Worm (Caenorhabditis elegans): ENCODE results near the gene gip-1.

gip-1 gene

DNA sequence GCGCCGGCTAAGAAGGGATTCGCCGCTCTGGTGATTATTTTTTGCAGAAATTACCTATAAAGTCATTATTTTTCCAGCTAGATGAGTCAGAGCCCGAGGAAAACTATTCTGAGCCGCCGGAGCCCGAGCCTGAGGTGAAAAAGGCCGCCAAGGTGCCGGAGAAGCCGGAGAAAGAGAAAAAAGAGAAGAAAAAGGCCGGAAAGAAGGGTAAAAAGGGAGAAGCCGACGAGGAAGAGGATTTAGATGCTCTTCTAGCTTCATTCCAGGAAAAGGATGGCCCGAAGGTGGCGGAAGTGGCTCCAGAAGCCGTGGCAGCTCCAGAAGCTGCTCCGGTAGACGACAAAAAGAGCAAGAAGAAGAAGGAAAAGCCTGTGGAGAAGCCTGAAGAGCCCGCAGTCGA lies 32.7 kb upstream of the gip-1 start:
- no peak for TF ChIP-seq ztf-16 (tag; optimal IDR thresholded peaks at IDR 0.05)
- TF ChIP-seq unc-3 (GFP tag; conservative IDR thresholded peaks at IDR 0.05), result no peak
- TF ChIP-seq unc-3 (tag; optimal IDR thresholded peaks at IDR 0.05), result no peak
- TF ChIP-seq sox-4 (tag; optimal IDR thresholded peaks at IDR 0.05), result no peak
- no peak for TF ChIP-seq pag-3 (tag; optimal IDR thresholded peaks at IDR 0.05; ENCODE audit: borderline replicate concordance)
- TF ChIP-seq ceh-24 (tag; optimal IDR thresholded peaks at IDR 0.05), result no peak
- no peak for TF ChIP-seq ceh-48 (tag; optimal IDR thresholded peaks at IDR 0.05)
- TF ChIP-seq hlh-8 (tag; optimal IDR thresholded peaks at IDR 0.05), result no peak
- TF ChIP-seq ttx-3 (tag; optimal IDR thresholded peaks at IDR 0.05), result no peak
- no peak for TF ChIP-seq nfya-1 (tag; optimal IDR thresholded peaks at IDR 0.05)
- no peak for TF ChIP-seq ceh-14 (tag; optimal IDR thresholded peaks at IDR 0.05)
- TF ChIP-seq C38D4.7 (GFP tag; optimal IDR thresholded peaks at IDR 0.05), result no peak
- no peak for TF ChIP-seq odd-2 (tag; optimal IDR thresholded peaks at IDR 0.05)
- no peak for TF ChIP-seq lim-6 (tag; optimal IDR thresholded peaks at IDR 0.05)
- TF ChIP-seq ceh-18 (tag; optimal IDR thresholded peaks at IDR 0.05), result no peak
- TF ChIP-seq ceh-22 (tag; optimal IDR thresholded peaks at IDR 0.05), result no peak
- no peak for TF ChIP-seq lin-11 (tag; optimal IDR thresholded peaks at IDR 0.05)
- no peak for TF ChIP-seq unc-55 (GFP tag; optimal IDR thresholded peaks at IDR 0.05)
- no peak for TF ChIP-seq F13H6.1 (tag; optimal IDR thresholded peaks at IDR 0.05)
- no peak for TF ChIP-seq sox-2 (GFP tag; IDR thresholded peaks at IDR 0.05)
- TF ChIP-seq T23F11.4 (GFP tag; optimal IDR thresholded peaks at IDR 0.05), result no peak

DNA sequence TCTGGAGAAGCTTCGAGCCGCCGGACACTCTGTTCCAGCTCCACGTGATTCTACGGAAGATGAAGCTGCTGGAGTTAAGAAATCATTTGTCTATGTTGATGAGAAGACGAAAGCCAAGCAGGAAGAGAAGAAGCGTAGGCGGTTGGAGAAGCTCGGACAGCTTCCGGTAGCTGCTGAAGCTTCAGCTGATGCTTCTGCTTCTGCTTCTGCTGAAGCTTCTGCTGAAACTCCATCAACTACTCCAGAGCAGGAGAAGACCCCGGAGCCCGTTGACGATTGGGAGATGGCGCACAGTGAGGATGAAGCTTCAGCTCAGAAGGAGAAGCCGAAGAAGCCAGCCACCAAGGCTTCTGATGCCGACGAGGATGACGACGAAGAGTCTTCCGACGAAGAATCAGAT lies 31.0 kb upstream of the gip-1 start:
- no peak for TF ChIP-seq ceh-22 (tag; optimal IDR thresholded peaks at IDR 0.05)
- no peak for TF ChIP-seq ama-1 (optimal IDR thresholded peaks at IDR 0.05)
- TF ChIP-seq ceh-19 (GFP tag; optimal IDR thresholded peaks at IDR 0.05), result no peak
- TF ChIP-seq K02D7.2 (tag; optimal IDR thresholded peaks at IDR 0.05), result no peak
- no peak for TF ChIP-seq nhr-11 (tag; optimal IDR thresholded peaks at IDR 0.05)
- TF ChIP-seq nhr-232 (tag; optimal IDR thresholded peaks at IDR 0.05), result no peak
- TF ChIP-seq ceh-34 (tag; optimal IDR thresholded peaks at IDR 0.05), result no peak
- no peak for TF ChIP-seq pax-1 (tag; optimal IDR thresholded peaks at IDR 0.05)
- TF ChIP-seq hlh-13 (GFP tag; optimal IDR thresholded peaks at IDR 0.05), result no peak
- no peak for TF ChIP-seq sdc-2 (tag; optimal IDR thresholded peaks at IDR 0.05)
- no peak for TF ChIP-seq pha-2 (tag; optimal IDR thresholded peaks at IDR 0.05)
- TF ChIP-seq hlh-30 (tag; optimal IDR thresholded peaks at IDR 0.05; ENCODE audit: insufficient read depth), result no peak
- no peak for TF ChIP-seq dmd-4 (tag; optimal IDR thresholded peaks at IDR 0.05; ENCODE audit: borderline replicate concordance)
- TF ChIP-seq unc-86 (tag; optimal IDR thresholded peaks at IDR 0.05), result no peak
- TF ChIP-seq ceh-45 (GFP tag; IDR thresholded peaks at IDR 0.05), result no peak

DNA sequence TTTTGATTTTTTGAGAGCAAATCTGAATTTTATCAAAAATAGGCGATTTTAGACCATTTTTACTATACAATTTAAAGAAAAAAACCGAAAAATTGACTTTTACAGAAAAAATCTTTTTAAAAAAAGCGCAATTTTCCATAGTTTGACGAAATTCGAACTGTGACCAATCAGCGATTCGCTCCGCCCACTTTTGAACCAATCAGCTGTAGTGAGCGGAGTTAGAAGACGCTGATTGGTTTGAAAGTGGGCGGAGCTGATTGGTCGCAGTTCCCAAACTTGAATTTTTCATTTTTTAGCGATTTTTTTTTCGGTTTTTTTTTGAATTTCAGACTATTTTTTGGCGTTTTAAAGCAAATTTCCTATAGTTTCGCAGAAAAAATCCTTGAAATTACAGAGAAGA lies 22.7 kb upstream of the gip-1 start:
- TF ChIP-seq Y22D7AL.16 (tag; optimal IDR thresholded peaks at IDR 0.05) (no peak), ceh-2 (tag; optimal IDR thresholded peaks at IDR 0.05) (no peak), pha-2 (tag; optimal IDR thresholded peaks at IDR 0.05) (no peak), C08G9.2 (tag; optimal IDR thresholded peaks at IDR 0.05) (no peak), rnt-1 (tag; optimal IDR thresholded peaks at IDR 0.05) (no peak), odd-2 (tag; optimal IDR thresholded peaks at IDR 0.05) (no peak), dve-1 (tag; optimal IDR thresholded peaks at IDR 0.05) (no peak), nfya-1 (tag; optimal IDR thresholded peaks at IDR 0.05) (peak; percentile 89)

DNA sequence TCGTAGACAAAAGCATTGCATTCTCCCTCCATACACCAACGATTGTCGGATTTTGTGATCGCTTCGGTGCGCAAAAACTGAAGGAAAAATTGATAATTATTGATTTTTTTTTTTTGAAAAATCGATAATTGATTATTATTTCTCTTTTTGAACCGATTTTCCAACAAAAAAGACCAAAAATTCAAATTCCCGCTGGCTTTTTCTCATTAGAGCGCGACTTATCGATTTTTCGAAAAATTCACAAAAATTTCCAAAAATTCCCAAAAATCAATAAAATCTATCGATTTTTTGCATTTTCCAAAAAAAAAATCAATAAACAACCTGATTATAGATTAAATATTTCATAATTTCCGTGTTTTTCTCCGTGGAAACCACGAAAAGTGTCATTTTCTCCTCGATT lies 18.8 kb upstream of the gip-1 start:
- no peak for TF ChIP-seq sdc-2 (tag; optimal IDR thresholded peaks at IDR 0.05)
- TF ChIP-seq tbx-2 (tag; optimal IDR thresholded peaks at IDR 0.05), result no peak
- peak; percentile 60 for TF ChIP-seq ceh-48 (tag; optimal IDR thresholded peaks at IDR 0.05)
- TF ChIP-seq nfya-1 (tag; optimal IDR thresholded peaks at IDR 0.05), result no peak
- no peak for TF ChIP-seq ceh-45 (GFP tag; IDR thresholded peaks at IDR 0.05)

Data from whole organism, late embryonic.